Worm (Caenorhabditis elegans) whole organism, mixed stage, embryonic: ENCODE results near the gene Y45F10D.16.

Experiments used
- M03D4.4 ChIP-seq: sonication (generic microtip); optimal IDR thresholded peaks from 2 replicates; lab custom pipeline; 2017; ENCODE audit warnings: mild to moderate bottlenecking, missing genetic modification characterization, missing compliant biosample characterization
- bed-3 ChIP-seq: fragments of 200-800 bp; sonication (Bioruptor generic); optimal IDR thresholded peaks from 3 replicates; lab custom pipeline; 2018; ENCODE audit warnings: mild to moderate bottlenecking, missing genetic modification characterization, moderate library complexity, missing compliant biosample characterization
- blmp-1 ChIP-seq: fragments of 150-350 bp; optimal IDR thresholded peaks from 2 replicates; lab custom pipeline; 2014; ENCODE audit warnings: missing biosample characterization, missing genetic modification characterization
- ceh-39 ChIP-seq: fragments of 150-350 bp; optimal IDR thresholded peaks from 2 replicates; lab custom pipeline; 2014; ENCODE audit warnings: missing biosample characterization, missing genetic modification characterization
- ceh-43 ChIP-seq: fragments of 200-800 bp; sonication (Bioruptor generic); optimal IDR thresholded peaks from 2 replicates; lab custom pipeline; 2018; ENCODE audit warnings: mild to moderate bottlenecking, missing genetic modification characterization, moderate library complexity, missing compliant biosample characterization
- ceh-83 ChIP-seq: fragments of 200-800 bp; sonication (Bioruptor generic); optimal IDR thresholded peaks from 2 replicates; lab custom pipeline; 2018; ENCODE audit warnings: mild to moderate bottlenecking, missing genetic modification characterization, missing compliant biosample characterization
- ces-1 ChIP-seq: fragments of 150-350 bp; optimal IDR thresholded peaks from 2 replicates; lab custom pipeline; 2014; ENCODE audit warnings: missing biosample characterization, missing genetic modification reagents, missing genetic modification characterization
- drap-1 ChIP-seq: fragments of 200-800 bp; sonication (Bioruptor generic); optimal IDR thresholded peaks from 3 replicates; lab custom pipeline; 2018; ENCODE audit warnings: mild to moderate bottlenecking, missing genetic modification characterization, missing compliant biosample characterization
- elt-1 ChIP-seq: sonication (generic microtip); optimal IDR thresholded peaks from 2 replicates; lab custom pipeline; 2017; ENCODE audit warnings: missing genetic modification characterization, mild to moderate bottlenecking, missing compliant biosample characterization, antibody characterized with exemption, moderate library complexity, borderline replicate concordance; ENCODE audit not compliant: insufficient read depth
- elt-3 ChIP-seq: fragments of 150-350 bp; optimal IDR thresholded peaks from 2 replicates; lab custom pipeline; 2014; ENCODE audit warnings: missing biosample characterization, missing genetic modification characterization
- flh-1 ChIP-seq: fragments of 200-800 bp; sonication (Bioruptor generic); optimal IDR thresholded peaks from 2 replicates; lab custom pipeline; 2018; ENCODE audit warnings: mild to moderate bottlenecking, missing genetic modification characterization, moderate library complexity, missing compliant biosample characterization
- hlh-1 ChIP-seq: fragments of 150-350 bp; optimal IDR thresholded peaks from 2 replicates; lab custom pipeline; 2014; ENCODE audit warnings: missing biosample characterization, missing genetic modification reagents, missing genetic modification characterization
- lin-13 ChIP-seq: fragments of 150-350 bp; optimal IDR thresholded peaks from 2 replicates; lab custom pipeline; 2014; ENCODE audit warnings: missing biosample characterization, missing genetic modification characterization
- lin-32 ChIP-seq: fragments of 200-800 bp; sonication (Bioruptor generic); optimal IDR thresholded peaks from 2 replicates; lab custom pipeline; 2018; ENCODE audit warnings: mild to moderate bottlenecking, missing genetic modification characterization, missing compliant biosample characterization
- lsy-2 ChIP-seq: fragments of 150-350 bp; optimal IDR thresholded peaks from 2 replicates; lab custom pipeline; 2014; ENCODE audit warnings: missing biosample characterization, missing genetic modification characterization
- mab-5 ChIP-seq: fragments of 150-350 bp; optimal IDR thresholded peaks from 2 replicates; lab custom pipeline; 2014; ENCODE audit warnings: missing biosample characterization, missing genetic modification characterization
- mep-1 ChIP-seq: fragments of 150-350 bp; optimal IDR thresholded peaks from 2 replicates; lab custom pipeline; 2017; ENCODE audit warnings: missing biosample characterization, missing genetic modification reagents, missing genetic modification characterization, inconsistent platforms
- nhr-12 ChIP-seq: fragments of 150-350 bp; optimal IDR thresholded peaks from 2 replicates; lab custom pipeline; 2014; ENCODE audit warnings: missing biosample characterization, missing genetic modification characterization
- nhr-2 ChIP-seq: fragments of 150-350 bp; optimal IDR thresholded peaks from 2 replicates; lab custom pipeline; 2014; ENCODE audit warnings: missing biosample characterization, missing genetic modification characterization
- nhr-237 ChIP-seq: fragments of 150-350 bp; optimal IDR thresholded peaks from 2 replicates; lab custom pipeline; 2014; ENCODE audit warnings: missing biosample characterization, missing genetic modification characterization
- nhr-28 ChIP-seq: fragments of 150-350 bp; optimal IDR thresholded peaks from 2 replicates; lab custom pipeline; 2014; ENCODE audit warnings: missing biosample characterization, missing genetic modification characterization
- nhr-76 ChIP-seq: sonication (generic microtip); optimal IDR thresholded peaks from 2 replicates; lab custom pipeline; 2017; ENCODE audit warnings: missing biosample characterization, missing genetic modification characterization
- pha-4 ChIP-seq: fragments of 150-350 bp; optimal IDR thresholded peaks from 2 replicates; lab custom pipeline; 2018; ENCODE audit warnings: missing biosample characterization, missing genetic modification reagents, missing genetic modification characterization
- sem-2 ChIP-seq: fragments of 200-800 bp; sonication (Bioruptor generic); optimal IDR thresholded peaks from 2 replicates; lab custom pipeline; 2018; ENCODE audit warnings: mild to moderate bottlenecking, missing genetic modification characterization, missing compliant biosample characterization
- snpc-4 ChIP-seq: fragments of 150-350 bp; optimal IDR thresholded peaks from 2 replicates; lab custom pipeline; 2014; ENCODE audit warnings: missing biosample characterization, missing genetic modification characterization
- sptf-1 ChIP-seq: sonication (generic microtip); optimal IDR thresholded peaks from 2 replicates; lab custom pipeline; 2017; ENCODE audit warnings: mild to moderate bottlenecking, missing genetic modification characterization, moderate library complexity, missing compliant biosample characterization
- tbx-8 ChIP-seq: fragments of 200-800 bp; sonication (Bioruptor generic); optimal IDR thresholded peaks from 2 replicates; lab custom pipeline; 2018; ENCODE audit warnings: mild to moderate bottlenecking, missing genetic modification characterization, moderate library complexity, missing compliant biosample characterization
- unc-120 ChIP-seq: sonication (generic microtip); optimal IDR thresholded peaks from 2 replicates; lab custom pipeline; 2017; ENCODE audit warnings: missing genetic modification characterization, missing compliant biosample characterization; ENCODE audit not compliant: poor library complexity, severe bottlenecking
- unc-62 ChIP-seq: fragments of 150-350 bp; optimal IDR thresholded peaks from 2 replicates; lab custom pipeline; 2014; ENCODE audit warnings: missing biosample characterization, missing genetic modification reagents, missing genetic modification characterization

The Y45F10D.16 gene

ce11 chrIV:13782319-13782718 is 6.1 kb downstream of the Y45F10D.16 start:
- no peak for TF ChIP-seq tbx-8
- TF ChIP-seq nhr-2 (tag; lab: Kevin White, UChicago), result no peak
- TF ChIP-seq mep-1 (tag; lab: Kevin White, UChicago), result no peak
- TF ChIP-seq ceh-39 (tag; lab: Kevin White, UChicago), result no peak
- TF ChIP-seq bed-3 (GFP tag; lab: Kevin White, UChicago), result no peak
- no peak for TF ChIP-seq M03D4.4 (tag; lab: Kevin White, UChicago)
- no peak for TF ChIP-seq lin-32 (GFP tag; lab: Kevin White, UChicago)
- TF ChIP-seq nhr-76 (tag; lab: Kevin White, UChicago), result no peak
- TF ChIP-seq flh-1 (GFP tag; lab: Kevin White, UChicago), result no peak
- TF ChIP-seq elt-1, result no peak
- no peak for TF ChIP-seq blmp-1 (tag; lab: Kevin White, UChicago)
- TF ChIP-seq elt-3 (tag; lab: Kevin White, UChicago), result no peak
- no peak for TF ChIP-seq ces-1 (GFP tag; lab: Kevin White, UChicago)
- TF ChIP-seq ceh-43 (GFP tag; lab: Kevin White, UChicago), result no peak
- TF ChIP-seq ceh-83 (GFP tag; lab: Kevin White, UChicago), result no peak

DNA sequence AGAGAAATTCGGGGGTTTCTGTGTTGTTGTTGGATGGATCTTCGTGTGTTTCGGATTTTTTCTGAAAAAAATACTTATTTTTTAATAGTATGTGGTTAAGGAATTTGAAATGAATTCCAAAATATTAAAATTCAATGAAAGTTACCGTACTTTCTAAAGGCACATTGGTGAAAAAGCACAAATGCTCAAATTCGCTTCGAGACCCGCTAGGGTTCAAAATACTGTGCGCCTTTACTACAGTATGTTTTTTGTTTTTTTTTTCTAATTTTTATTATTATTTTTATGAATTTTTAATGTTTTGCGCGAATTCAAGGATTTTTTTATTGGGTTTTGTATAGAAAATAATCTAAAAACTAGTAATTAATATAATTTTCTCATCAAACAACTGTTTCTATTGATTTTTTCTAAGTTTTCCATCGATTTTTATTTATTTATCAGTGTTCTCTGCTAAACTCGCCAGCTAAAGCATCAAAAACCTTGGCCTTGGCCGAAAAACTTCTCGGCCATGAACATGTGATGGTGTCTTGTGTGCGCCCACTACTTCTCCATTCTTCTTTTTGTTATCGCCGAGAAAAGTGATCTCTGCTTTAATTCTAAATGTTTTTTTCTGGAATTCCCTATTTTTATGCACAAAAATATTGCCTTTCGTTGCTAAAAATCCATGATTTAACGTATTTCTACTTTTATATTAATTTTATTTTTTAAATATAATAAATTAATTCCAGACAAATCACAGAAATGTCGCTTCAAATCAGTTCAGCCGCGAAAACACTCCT is 7.2 kb downstream of the Y45F10D.16 start, which contains the start of gene iscu-1:
Gene iscu-1, plus strand, starts transcription at position 726 of the 776 bp plus-strand sequence.
- no peak for TF ChIP-seq ceh-39 (tag; lab: Kevin White, UChicago)
- TF ChIP-seq mab-5, result no peak
- TF ChIP-seq lin-13 (tag; lab: Kevin White, UChicago), result no peak
- TF ChIP-seq ces-1 (GFP tag; lab: Kevin White, UChicago), result peak; percentile 9
- peak; percentile 24 for TF ChIP-seq sptf-1
- no peak for TF ChIP-seq hlh-1 (tag; lab: Kevin White, UChicago)
- TF ChIP-seq mep-1 (tag; lab: Kevin White, UChicago), result peak; percentile 4
- TF ChIP-seq, all 35 proteins: peak for 3

DNA sequence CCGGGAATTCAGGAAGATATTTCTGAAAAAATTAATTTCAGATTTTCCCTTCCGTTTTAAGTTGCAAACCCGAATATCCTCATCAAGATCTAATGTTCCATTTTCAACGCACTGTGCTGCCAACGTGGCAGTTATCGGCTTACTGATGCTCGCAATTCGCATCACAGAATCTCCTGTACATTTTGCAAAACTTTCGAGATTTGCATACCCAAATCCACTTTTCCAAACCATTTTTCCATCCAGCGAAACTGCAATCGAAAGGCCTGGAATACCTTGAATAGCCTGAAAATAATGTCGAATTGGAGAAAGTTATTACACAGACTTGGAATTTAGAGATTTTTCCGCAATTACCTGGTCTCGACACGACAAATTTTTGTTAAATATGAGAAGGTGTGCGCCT is 8.6 kb downstream of the Y45F10D.16 start:
- TF ChIP-seq lin-13 (tag; lab: Kevin White, UChicago) (no peak), nhr-12 (tag; lab: Kevin White, UChicago) (no peak), hlh-1 (tag; lab: Kevin White, UChicago) (no peak), snpc-4 (tag; lab: Kevin White, UChicago) (no peak), nhr-28 (tag; lab: Kevin White, UChicago) (no peak), ceh-39 (tag; lab: Kevin White, UChicago) (no peak), nhr-237 (tag; lab: Kevin White, UChicago) (no peak), lsy-2 (tag; lab: Kevin White, UChicago) (no peak), tbx-8 (no peak), sem-2 (GFP tag; lab: Kevin White, UChicago) (no peak), mab-5 (no peak), unc-62 (GFP tag; lab: Kevin White, UChicago) (no peak)
- TF ChIP-seq, all 35 proteins: peak for 0

DNA sequence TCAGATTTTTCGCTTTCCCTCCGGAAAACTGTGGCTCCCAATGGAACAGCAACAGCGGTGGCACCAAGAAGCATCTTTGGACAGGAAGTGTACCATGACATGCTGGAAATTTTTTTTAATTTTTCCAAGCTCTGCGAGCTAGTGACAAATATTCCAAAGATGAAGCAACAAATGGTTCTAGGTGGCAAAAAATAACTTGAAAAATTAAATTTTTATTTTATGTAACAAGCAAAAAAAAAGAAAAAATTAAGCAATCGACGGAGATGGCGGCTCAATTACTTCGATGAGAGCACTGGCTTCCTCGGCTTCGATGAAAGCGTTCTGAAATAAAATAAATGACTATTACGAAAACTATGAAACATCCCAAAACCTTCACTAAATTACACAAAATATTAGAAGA is 9.3 kb downstream of the Y45F10D.16 start, which contains the start of gene lact-9:
Gene lact-9, minus strand, starts transcription at position 101 of the 400 bp plus-strand sequence.
- TF ChIP-seq sem-2 (GFP tag; lab: Kevin White, UChicago) (no peak), tbx-8 (no peak), unc-62 (GFP tag; lab: Kevin White, UChicago) (no peak), bed-3 (GFP tag; lab: Kevin White, UChicago) (no peak), ceh-83 (GFP tag; lab: Kevin White, UChicago) (no peak)
- TF ChIP-seq, all 35 proteins: peak for 0

DNA sequence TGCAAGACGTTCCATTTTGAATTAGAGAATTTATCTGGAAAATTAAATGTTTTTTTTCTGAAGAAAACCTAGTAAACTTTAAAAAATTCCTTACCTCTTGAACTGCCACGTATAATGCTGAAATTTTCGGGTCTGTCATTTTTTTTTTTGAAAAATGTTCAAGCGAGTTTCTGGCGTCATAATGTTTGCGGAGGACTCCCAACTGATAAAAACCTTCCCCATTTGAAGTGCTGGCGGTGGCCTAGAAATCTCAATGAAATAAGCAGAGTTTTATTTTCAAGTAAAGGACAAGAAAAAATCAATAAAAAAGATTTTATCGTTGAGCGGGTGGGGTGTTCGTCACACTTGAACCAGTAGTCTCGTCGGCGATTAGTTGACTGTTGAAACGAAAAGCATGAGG is 10.5 kb downstream of the Y45F10D.16 start, which contains the start of gene icap-1:
Gene icap-1, minus strand, starts transcription at position 272 of the 400 bp plus-strand sequence.
- TF ChIP-seq hlh-1 (tag; lab: Kevin White, UChicago) (no peak), lin-32 (GFP tag; lab: Kevin White, UChicago) (no peak), flh-1 (GFP tag; lab: Kevin White, UChicago) (no peak), snpc-4 (tag; lab: Kevin White, UChicago) (no peak), lsy-2 (tag; lab: Kevin White, UChicago) (no peak), pha-4 (tag; lab: Kevin White, UChicago) (no peak), drap-1 (no peak), unc-120 (tag; lab: Kevin White, UChicago) (no peak), ces-1 (GFP tag; lab: Kevin White, UChicago) (no peak), sem-2 (GFP tag; lab: Kevin White, UChicago) (no peak), M03D4.4 (tag; lab: Kevin White, UChicago) (no peak), elt-1 (no peak)
